Fruit fly (Drosophila melanogaster) whole organism: ENCODE measurements around the gene Arl4.

Source experiments
- CG8478 ChIP-seq: fragments of >200 bp; optimal IDR thresholded peaks from 2 replicates; lab custom pipeline; 2018; ENCODE audit warnings: inconsistent platforms
- Dll ChIP-seq: fragments of >200 bp; optimal IDR thresholded peaks from 2 replicates; lab custom pipeline; 2017
- EcR ChIP-seq, 2 experiments: fragments of >200 bp; optimal IDR thresholded peaks; 2 replicates each; lab custom pipeline; 2017; ENCODE audit warnings: missing biosample characterization in 2 of 2, missing genetic modification characterization in 2 of 2, missing genetic modification reagents in 2 of 2
- pan ChIP-seq: fragments of >200 bp; optimal IDR thresholded peaks from 2 replicates; lab custom pipeline; 2017
- usp ChIP-seq: fragments of >200 bp; optimal IDR thresholded peaks from 2 replicates; lab custom pipeline; 2017; ENCODE audit warnings: missing biosample characterization, missing genetic modification characterization, mixed read lengths

DNA sequence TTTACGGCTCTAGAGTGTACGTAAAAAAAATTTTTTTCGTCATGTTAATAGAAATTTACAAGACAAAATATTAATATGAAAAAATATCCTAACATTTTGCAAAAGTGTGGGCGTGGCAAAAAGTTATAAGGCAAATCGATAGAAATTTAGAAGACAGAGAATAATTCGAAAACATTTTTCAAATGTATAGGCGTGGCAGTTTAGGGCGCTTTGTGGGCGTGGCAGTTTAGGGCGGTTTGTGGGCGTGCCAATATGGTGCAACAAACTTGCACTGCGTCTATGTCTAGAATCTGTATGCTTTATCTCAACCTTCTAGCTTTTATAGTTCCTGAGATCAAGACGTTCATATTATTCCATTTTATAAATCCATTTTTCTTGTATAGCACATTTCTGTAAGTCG, 48.2 kb downstream of the Arl4 start:
- TF ChIP-seq EcR (GFP tag; optimal IDR thresholded peaks at IDR 0.05; lab: Kevin White, UChicago) (no peak), CG8478 (lab: Kevin White, UChicago) (no peak), Dll (lab: Kevin White, UChicago) (no peak), usp (no peak), pan (lab: Kevin White, UChicago) (no peak)
